Fruit fly (Drosophila melanogaster) whole organism, prepupa: ENCODE measurements around the gene CG9643.

Experiments
- CG10669 ChIP-seq: fragments of 200-800 bp; sonication (Bioruptor generic); optimal IDR thresholded peaks from 3 replicates; lab custom pipeline; 2018; ENCODE audit warnings: missing biosample characterization, mild to moderate bottlenecking, missing genetic modification characterization, moderate library complexity
- CG11762 ChIP-seq: fragments of 200-800 bp; sonication (Bioruptor generic); optimal IDR thresholded peaks from 3 replicates; lab custom pipeline; 2016; ENCODE audit warnings: missing biosample characterization, missing genetic modification characterization; ENCODE audit not compliant: insufficient read depth
- CG11902 ChIP-seq: fragments of 200-800 bp; sonication (Bioruptor generic); optimal IDR thresholded peaks from 3 replicates; lab custom pipeline; 2016; ENCODE audit warnings: missing biosample characterization, missing genetic modification characterization
- CG15336 ChIP-seq: fragments of 200-800 bp; sonication (Bioruptor generic); IDR thresholded peaks from 2 replicates; pipeline ENCODE4 v1.3.6; 2022; ENCODE audit warnings: missing biosample characterization, missing genetic modification characterization
- CG6792 ChIP-seq: fragments of 200-800 bp; sonication (Bioruptor generic); optimal IDR thresholded peaks from 3 replicates; lab custom pipeline; 2016; ENCODE audit warnings: missing biosample characterization, missing genetic modification characterization
- CG6808 ChIP-seq: fragments of 200-800 bp; sonication (Bioruptor generic); optimal IDR thresholded peaks from 3 replicates; lab custom pipeline; 2017; ENCODE audit warnings: missing biosample characterization, missing genetic modification characterization, mild to moderate bottlenecking, moderate library complexity, missing genetic modification reagents
- CG6854 ChIP-seq: fragments of 200-800 bp; sonication (Bioruptor generic); optimal IDR thresholded peaks from 2 replicates; lab custom pipeline; 2017; ENCODE audit warnings: missing biosample characterization, mild to moderate bottlenecking, missing genetic modification characterization
- CG7368 ChIP-seq: fragments of 200-800 bp; sonication (Bioruptor generic); optimal IDR thresholded peaks from 3 replicates; lab custom pipeline; 2016; ENCODE audit warnings: missing biosample characterization, missing genetic modification characterization
- CG8632 ChIP-seq: fragments of 200-800 bp; sonication (Bioruptor generic); optimal IDR thresholded peaks from 3 replicates; lab custom pipeline; 2016; ENCODE audit warnings: missing biosample characterization, missing genetic modification characterization
- Ets21C ChIP-seq: fragments of 200-800 bp; sonication (Bioruptor generic); optimal IDR thresholded peaks from 3 replicates; lab custom pipeline; 2016; ENCODE audit warnings: missing biosample characterization, missing genetic modification characterization
- Sox102F ChIP-seq: fragments of 200-800 bp; sonication (Bioruptor generic); optimal IDR thresholded peaks from 2 replicates; lab custom pipeline; 2016; ENCODE audit warnings: missing biosample characterization, mild to moderate bottlenecking, missing genetic modification characterization
- dsx ChIP-seq: fragments of 200-800 bp; optimal IDR thresholded peaks from 3 replicates; lab custom pipeline; 2019; ENCODE audit warnings: missing biosample characterization, mild to moderate bottlenecking, missing genetic modification characterization, moderate library complexity; ENCODE audit not compliant: poor library complexity, severe bottlenecking
- net ChIP-seq: fragments of 200-800 bp; sonication (Bioruptor generic); optimal IDR thresholded peaks from 3 replicates; lab custom pipeline; 2016; ENCODE audit warnings: missing biosample characterization, missing genetic modification characterization
- salr ChIP-seq, 2 experiments: fragments of 200-800 bp; sonication (Bioruptor generic); optimal IDR thresholded peaks; 3 replicates each; lab custom pipeline; 2016 to 2018; ENCODE audit warnings: missing biosample characterization in 2 of 2, missing genetic modification characterization in 2 of 2, mild to moderate bottlenecking in 1 of 2

DNA sequence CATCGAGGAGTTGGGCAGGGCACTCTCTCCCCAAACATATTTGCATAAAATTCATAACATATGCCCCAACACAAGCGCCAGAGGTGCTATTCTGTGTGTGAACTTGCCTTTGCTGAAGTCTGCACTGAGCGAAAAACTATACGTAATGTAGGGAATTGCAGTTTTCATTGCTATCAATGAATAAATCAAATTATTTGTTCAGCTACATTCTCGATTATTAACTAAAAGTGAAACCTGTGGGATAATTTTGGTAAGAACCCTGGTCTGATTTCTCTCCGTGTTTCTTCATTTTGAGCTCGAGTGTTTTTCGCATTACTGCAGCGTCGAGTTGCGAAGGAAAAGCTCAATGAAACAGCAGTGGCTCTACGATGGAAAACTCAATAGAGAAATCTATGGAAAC is 36.4 kb downstream of the CG9643 start:
- TF ChIP-seq CG7368: no peak
- no peak for TF ChIP-seq salr (GFP tag; optimal IDR thresholded peaks at IDR 0.05; lab: Kevin White, UChicago)
- no peak for TF ChIP-seq CG6854 (GFP tag; lab: Kevin White, UChicago)
- TF ChIP-seq CG11902 (GFP tag; lab: Kevin White, UChicago): no peak
- peak; percentile 5 for TF ChIP-seq CG10669
- no peak for TF ChIP-seq net
- TF ChIP-seq dsx (GFP tag; lab: Kevin White, UChicago): no peak
- peak; percentile 24; the same call in 1 of the 2 replicates for TF ChIP-seq CG15336 (GFP tag; lab: Robert Waterston, UW)
- TF ChIP-seq Ets21C (GFP tag; lab: Kevin White, UChicago): no peak
- TF ChIP-seq CG6808 (GFP tag; lab: Kevin White, UChicago): no peak
- TF ChIP-seq Sox102F (GFP tag; lab: Kevin White, UChicago): no peak
- TF ChIP-seq CG6792 (GFP tag; lab: Kevin White, UChicago): no peak
- no peak for TF ChIP-seq CG11762
- TF ChIP-seq CG8632 (GFP tag; lab: Kevin White, UChicago): no peak
